Fruit fly (Drosophila melanogaster): Measurements from ENCODE around the gene CG8534.

CG8534 gene

DNA sequence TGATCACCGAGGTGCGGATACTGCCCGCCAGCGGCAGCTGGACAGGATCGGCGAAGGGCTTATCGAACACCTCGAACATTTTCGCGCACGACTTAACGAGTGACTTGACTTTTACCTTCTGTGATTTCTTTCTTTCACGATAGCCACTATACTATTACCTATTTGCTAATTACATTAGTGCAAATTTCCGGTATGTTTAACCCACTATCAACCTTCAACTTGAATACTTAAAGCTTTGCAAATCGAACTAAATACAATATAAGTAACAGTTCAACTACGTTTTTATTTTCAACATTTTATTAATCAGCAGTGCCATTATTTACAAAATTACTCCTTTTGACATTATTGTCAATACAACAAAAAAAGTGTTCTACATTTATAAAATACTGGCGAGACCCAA, 4.3 kb downstream of the CG8534 start, which contains the start of gene CG16904:
Gene CG16904, minus strand, starts transcription at position 101 of the 400 bp plus-strand sequence.
- TF ChIP-seq Rel (GFP tag; optimal IDR thresholded peaks at IDR 0.05) (no peak), Rel (tag; optimal IDR thresholded peaks at IDR 0.05) (no peak), CG32264 (GFP tag; optimal IDR thresholded peaks at IDR 0.05) (no peak), Dif (GFP tag; optimal IDR thresholded peaks at IDR 0.05; ENCODE audit: partially characterized antibody) (no peak), Myc (optimal IDR thresholded peaks at IDR 0.05) (no peak), CrebA (GFP tag; optimal IDR thresholded peaks at IDR 0.05; ENCODE audit: borderline replicate concordance) (no peak), sv (GFP tag; optimal IDR thresholded peaks at IDR 0.05) (no peak), pan (optimal IDR thresholded peaks at IDR 0.05) (no peak)

dm6 chr3R:9818295-9818694, 5.7 kb downstream of the CG8534 start, which contains the start of gene CG9459:
Gene CG9459, minus strand, starts transcription at chr3R:9818395.
- TF ChIP-seq brk (GFP tag; optimal IDR thresholded peaks at IDR 0.05) (no peak), Mio (GFP tag; optimal IDR thresholded peaks at IDR 0.05) (no peak), Hnf4 (GFP tag; optimal IDR thresholded peaks at IDR 0.05) (no peak), tai (GFP tag; optimal IDR thresholded peaks at IDR 0.05) (no peak), OdsH (GFP tag; optimal IDR thresholded peaks at IDR 0.05) (no peak), Abd-B (GFP tag; optimal IDR thresholded peaks at IDR 0.05) (no peak), Hr78 (GFP tag; optimal IDR thresholded peaks at IDR 0.05) (no peak), CG9705 (GFP tag; optimal IDR thresholded peaks at IDR 0.05) (no peak)

DNA sequence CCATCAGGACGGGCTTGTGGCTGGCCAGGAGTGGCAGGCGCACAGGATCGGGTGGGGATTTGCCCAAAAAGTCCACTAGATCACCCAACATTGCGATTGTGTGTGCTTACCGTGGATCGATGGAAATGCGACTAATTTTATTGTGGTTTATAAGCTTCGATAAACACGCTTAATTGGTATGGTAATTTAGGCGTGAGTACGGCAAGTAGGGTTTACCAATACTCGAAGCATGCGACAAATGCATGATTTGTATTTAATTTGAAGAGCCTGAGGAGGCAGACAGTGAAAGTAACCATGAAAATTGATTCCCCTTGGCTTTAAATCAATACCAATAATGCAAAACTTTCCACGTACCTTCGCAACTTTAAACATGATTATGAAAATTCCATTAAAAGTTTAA, 7.2 kb downstream of the CG8534 start, which contains the start of gene CG9458:
Gene CG9458, minus strand, starts transcription at position 101 of the 400 bp plus-strand sequence.
- TF ChIP-seq Jra (GFP tag; optimal IDR thresholded peaks at IDR 0.05) (no peak), Hr78 (GFP tag; optimal IDR thresholded peaks at IDR 0.05) (no peak), foxo (GFP tag; optimal IDR thresholded peaks at IDR 0.05) (no peak), OdsH (GFP tag; optimal IDR thresholded peaks at IDR 0.05) (no peak), Hr83 (GFP tag; optimal IDR thresholded peaks at IDR 0.05; ENCODE audit: poor library complexity, severe bottlenecking) (no peak), rgr (GFP tag; optimal IDR thresholded peaks at IDR 0.05) (no peak)

DNA sequence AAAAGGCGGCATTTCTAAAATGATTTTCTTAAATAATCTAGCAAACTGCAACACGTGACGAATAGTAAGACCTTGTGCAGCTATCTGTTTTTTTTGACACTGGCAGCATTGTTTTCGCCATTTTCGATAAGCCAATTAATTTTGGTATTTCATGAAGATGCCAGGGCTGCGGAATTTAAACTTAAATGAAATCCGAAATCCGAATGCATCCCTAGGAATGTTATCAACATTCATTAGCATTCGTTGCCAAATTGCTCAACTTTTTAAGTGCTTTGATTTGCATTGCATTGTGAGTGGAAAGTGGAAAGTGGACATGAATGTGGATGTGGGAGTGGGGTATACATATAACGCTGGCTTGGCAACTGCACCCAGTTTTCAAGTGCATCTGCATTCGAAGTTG, 8.5 kb downstream of the CG8534 start, which contains the start of gene CG42857:
Gene CG42857, minus strand, starts transcription at position 101 of the 400 bp plus-strand sequence.
- no peak for TF ChIP-seq foxo (GFP tag; optimal IDR thresholded peaks at IDR 0.05)
- no peak for TF ChIP-seq Myc (optimal IDR thresholded peaks at IDR 0.05)
- no peak for TF ChIP-seq Jra (GFP tag; optimal IDR thresholded peaks at IDR 0.05)
- TF ChIP-seq br (GFP tag; optimal IDR thresholded peaks at IDR 0.05), result no peak
- no peak for TF ChIP-seq Sp1 (GFP tag; optimal IDR thresholded peaks at IDR 0.05)
- no peak for TF ChIP-seq pan (optimal IDR thresholded peaks at IDR 0.05)

DNA sequence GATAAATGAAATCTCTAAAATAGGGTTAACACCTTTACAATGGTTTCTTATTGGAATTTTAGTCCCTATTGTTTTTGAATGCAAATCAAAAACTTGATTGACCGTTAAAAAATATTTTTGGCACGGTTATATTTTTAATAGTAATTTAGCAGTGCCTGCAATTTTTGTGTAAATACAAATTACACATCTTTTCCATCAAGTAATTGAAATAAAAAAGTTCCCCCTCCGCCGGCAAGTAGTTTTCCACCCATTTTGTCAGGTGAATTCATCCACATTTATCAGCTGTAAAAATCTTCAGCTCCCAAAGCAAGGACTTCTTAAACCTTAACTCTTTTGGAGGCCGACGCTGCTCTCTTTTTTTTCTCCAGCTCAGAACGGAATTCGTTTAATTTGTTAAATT, 11.2 kb downstream of the CG8534 start, which contains the start of gene CG34302:
Gene CG34302, minus strand, starts transcription at position 101 of the 400 bp plus-strand sequence.
- TF ChIP-seq psq (GFP tag; optimal IDR thresholded peaks at IDR 0.05) (no peak), GATAd (GFP tag; optimal IDR thresholded peaks at IDR 0.05) (no peak), HLH106 (tag; optimal IDR thresholded peaks at IDR 0.05) (no peak), Abd-B (GFP tag; optimal IDR thresholded peaks at IDR 0.05) (no peak), Dif (GFP tag; optimal IDR thresholded peaks at IDR 0.05; ENCODE audit: partially characterized antibody) (no peak), dsf (GFP tag; optimal IDR thresholded peaks at IDR 0.05; ENCODE audit: borderline replicate concordance) (no peak), h (GFP tag; optimal IDR thresholded peaks at IDR 0.05) (no peak), CG32264 (GFP tag; optimal IDR thresholded peaks at IDR 0.05) (no peak), jim (GFP tag; optimal IDR thresholded peaks at IDR 0.05) (no peak), foxo (GFP tag; optimal IDR thresholded peaks at IDR 0.05) (no peak), CrebA (GFP tag; optimal IDR thresholded peaks at IDR 0.05; ENCODE audit: borderline replicate concordance) (no peak), Dfd (GFP tag; optimal IDR thresholded peaks at IDR 0.05) (no peak), woc (GFP tag; optimal IDR thresholded peaks at IDR 0.05) (no peak), Hnf4 (GFP tag; optimal IDR thresholded peaks at IDR 0.05) (no peak), Vsx2 (GFP tag; optimal IDR thresholded peaks at IDR 0.05; ENCODE audit: partially characterized antibody) (no peak), rgr (GFP tag; optimal IDR thresholded peaks at IDR 0.05) (no peak)

dm6 chr3R:9851653-9852052, 39.1 kb downstream of the CG8534 start:
- no peak for TF ChIP-seq Rel (GFP tag; optimal IDR thresholded peaks at IDR 0.05)
- TF ChIP-seq Rel (tag; optimal IDR thresholded peaks at IDR 0.05), result no peak
- TF ChIP-seq OdsH (GFP tag; optimal IDR thresholded peaks at IDR 0.05), result no peak
- no peak for TF ChIP-seq fru (GFP tag; optimal IDR thresholded peaks at IDR 0.05)
- TF ChIP-seq br (GFP tag; optimal IDR thresholded peaks at IDR 0.05), result no peak
- no peak for TF ChIP-seq dmrt93B (GFP tag; optimal IDR thresholded peaks at IDR 0.05)
- TF ChIP-seq Hr83 (GFP tag; optimal IDR thresholded peaks at IDR 0.05; ENCODE audit: poor library complexity, severe bottlenecking), result no peak
- no peak for TF ChIP-seq Vsx2 (GFP tag; optimal IDR thresholded peaks at IDR 0.05; ENCODE audit: partially characterized antibody)
- no peak for TF ChIP-seq lola (GFP tag; optimal IDR thresholded peaks at IDR 0.05)
- no peak for TF ChIP-seq jim (GFP tag; optimal IDR thresholded peaks at IDR 0.05)
- TF ChIP-seq Sp1 (GFP tag; optimal IDR thresholded peaks at IDR 0.05), result no peak
- no peak for TF ChIP-seq Dfd (GFP tag; optimal IDR thresholded peaks at IDR 0.05)

All from whole organism, wandering third instar larva.